Worm (Caenorhabditis elegans) whole organism, L2 larva: Measurements from ENCODE around the gene memi-3.

Experiments
- C34F6.9 ChIP-seq: fragments of 150-350 bp; optimal IDR thresholded peaks from 2 replicates; lab custom pipeline; 2014; ENCODE audit warnings: missing biosample characterization, missing genetic modification characterization
- F13H6.1 ChIP-seq: sonication (generic microtip); optimal IDR thresholded peaks from 2 replicates; lab custom pipeline; 2016; ENCODE audit warnings: missing genetic modification characterization, missing compliant biosample characterization
- Y55F3AM.14 ChIP-seq: fragments of 200-800 bp; sonication (Bioruptor generic); optimal IDR thresholded peaks from 2 replicates; lab custom pipeline; 2018; ENCODE audit warnings: mild to moderate bottlenecking, missing genetic modification characterization, missing compliant biosample characterization
- aly-2 ChIP-seq: fragments of 150-350 bp; optimal IDR thresholded peaks from 2 replicates; lab custom pipeline; 2014; ENCODE audit warnings: missing biosample characterization, missing genetic modification characterization
- ama-1 ChIP-seq: fragments of 150-350 bp; optimal IDR thresholded peaks from 2 replicates; lab custom pipeline; 2018; ENCODE audit warnings: inconsistent platforms
- ceh-82 ChIP-seq: fragments of 150-350 bp; optimal IDR thresholded peaks from 2 replicates; lab custom pipeline; 2014; ENCODE audit warnings: missing biosample characterization, missing genetic modification characterization
- crh-2 ChIP-seq: sonication (generic microtip); optimal IDR thresholded peaks from 2 replicates; lab custom pipeline; 2017; ENCODE audit warnings: missing biosample characterization, missing genetic modification characterization
- dmd-4 ChIP-seq: sonication (generic microtip); optimal IDR thresholded peaks from 2 replicates; lab custom pipeline; 2017; ENCODE audit warnings: missing biosample characterization, missing genetic modification characterization
- egl-27 ChIP-seq: sonication (generic microtip); optimal IDR thresholded peaks from 3 replicates; lab custom pipeline; 2017; ENCODE audit warnings: missing biosample characterization, missing genetic modification reagents, missing genetic modification characterization
- elt-3 ChIP-seq: sonication (generic microtip); optimal IDR thresholded peaks from 2 replicates; lab custom pipeline; 2017; ENCODE audit warnings: missing biosample characterization, missing genetic modification characterization
- lsy-2 ChIP-seq, 2 experiments: fragments of 150-350 bp in 1 of 2; sonication (generic microtip) in 1 of 2; optimal IDR thresholded peaks; 2 replicates each; lab custom pipeline; 2014 to 2017; ENCODE audit warnings: missing biosample characterization in 2 of 2, missing genetic modification characterization in 2 of 2
- mbf-1 ChIP-seq: sonication (generic microtip); optimal IDR thresholded peaks from 2 replicates; lab custom pipeline; 2017; ENCODE audit warnings: missing biosample characterization, missing genetic modification characterization
- mdl-1 ChIP-seq, 2 experiments: fragments of 150-350 bp in 1 of 2; sonication (generic microtip) in 1 of 2; optimal IDR thresholded peaks; 2 replicates each; lab custom pipeline; 2017; ENCODE audit warnings: missing biosample characterization in 2 of 2, missing genetic modification characterization in 2 of 2
- nhr-10 ChIP-seq: sonication (generic microtip); optimal IDR thresholded peaks from 2 replicates; lab custom pipeline; 2017; ENCODE audit warnings: missing biosample characterization, missing genetic modification characterization
- nhr-129 ChIP-seq: fragments of 150-350 bp; optimal IDR thresholded peaks from 2 replicates; lab custom pipeline; 2014; ENCODE audit warnings: missing biosample characterization, missing genetic modification characterization
- nhr-25 ChIP-seq: fragments of 150-350 bp; sonication (generic microtip); optimal IDR thresholded peaks from 3 replicates; lab custom pipeline; 2014; ENCODE audit warnings: missing biosample characterization, missing genetic modification characterization
- nhr-6 ChIP-seq: fragments of 150-350 bp; optimal IDR thresholded peaks from 2 replicates; lab custom pipeline; 2014; ENCODE audit warnings: missing biosample characterization, missing genetic modification characterization
- nhr-77 ChIP-seq: fragments of 150-350 bp; optimal IDR thresholded peaks from 2 replicates; lab custom pipeline; 2014; ENCODE audit warnings: missing biosample characterization, missing genetic modification characterization
- peb-1 ChIP-seq: fragments of 150-350 bp; optimal IDR thresholded peaks from 2 replicates; lab custom pipeline; 2014; ENCODE audit warnings: missing biosample characterization, missing genetic modification characterization
- sem-4 ChIP-seq: fragments of 150-350 bp; optimal IDR thresholded peaks from 2 replicates; lab custom pipeline; 2014; ENCODE audit warnings: missing biosample characterization, missing genetic modification reagents, missing genetic modification characterization
- sma-3 ChIP-seq: sonication (generic microtip); optimal IDR thresholded peaks from 2 replicates; lab custom pipeline; 2016; ENCODE audit warnings: missing genetic modification reagents, missing genetic modification characterization, missing compliant biosample characterization
- sma-9 ChIP-seq, 2 experiments: fragments of 150-350 bp in 1 of 2; sonication (generic microtip) in 1 of 2; optimal IDR thresholded peaks; 2 replicates each; lab custom pipeline; 2014 to 2016; ENCODE audit warnings: missing genetic modification characterization in 2 of 2, mild to moderate bottlenecking in 1 of 2, missing biosample characterization in 1 of 2, missing compliant biosample characterization in 1 of 2, missing genetic modification reagents in 1 of 2, moderate library complexity in 1 of 2
- unc-55 ChIP-seq: fragments of 150-350 bp; sonication (generic microtip); optimal IDR thresholded peaks from 3 replicates; lab custom pipeline; 2014; ENCODE audit warnings: missing biosample characterization, missing genetic modification reagents, missing genetic modification characterization
- zag-1 ChIP-seq: fragments of 150-350 bp; optimal IDR thresholded peaks from 2 replicates; lab custom pipeline; 2014; ENCODE audit warnings: missing biosample characterization, missing genetic modification characterization
- ztf-11 ChIP-seq: sonication (generic microtip); optimal IDR thresholded peaks from 2 replicates; lab custom pipeline; 2017; ENCODE audit warnings: missing biosample characterization, missing genetic modification characterization
- ztf-4 ChIP-seq: fragments of 150-350 bp; optimal IDR thresholded peaks from 2 replicates; lab custom pipeline; 2014; ENCODE audit warnings: missing biosample characterization, missing genetic modification characterization

The memi-3 gene

ce11 chrIV:11359769-11360168, 43.4 kb downstream of the memi-3 start, which contains the start of gene klp-12:
Gene klp-12 (minus strand): TSS chrIV:11359869.
- TF ChIP-seq unc-55 (GFP tag; lab: Kevin White, UChicago) (no peak), sma-3 (GFP tag; lab: Kevin White, UChicago) (no peak), crh-2 (no peak), nhr-25 (tag; lab: Kevin White, UChicago) (no peak)

ce11 chrIV:11353946-11354458, 49.1 kb downstream of the memi-3 start, which contains the start of gene T01G1.2:
Gene T01G1.2 (plus strand): TSS chrIV:11354408.
- TF ChIP-seq elt-3 (tag; lab: Kevin White, UChicago) = no peak
- no peak for TF ChIP-seq mbf-1
- TF ChIP-seq egl-27 (tag; lab: Kevin White, UChicago) = no peak
- peak; percentile 68 for TF ChIP-seq sem-4
- no peak for TF ChIP-seq dmd-4 (tag; lab: Kevin White, UChicago)
- peak; percentile 33 for TF ChIP-seq F13H6.1
- TF ChIP-seq unc-55 (GFP tag; lab: Kevin White, UChicago) = peak; percentile 11
- no peak for TF ChIP-seq peb-1
- no peak for TF ChIP-seq nhr-77
- no peak for TF ChIP-seq nhr-6 (tag; lab: Kevin White, UChicago)
- TF ChIP-seq mdl-1 (tag; optimal IDR thresholded peaks at IDR 0.05; lab: Kevin White, UChicago) = peak; percentile 37 to 39
- no peak for TF ChIP-seq Y55F3AM.14 (GFP tag; lab: Kevin White, UChicago)
- TF ChIP-seq ama-1 (lab: Kevin White, UChicago) = no peak
- TF ChIP-seq sma-9 (GFP tag; optimal IDR thresholded peaks at IDR 0.05; lab: Kevin White, UChicago) = peak; percentile 24
- no peak for TF ChIP-seq sma-9 (tag; optimal IDR thresholded peaks at IDR 0.05; lab: Kevin White, UChicago)
- peak; percentile 76 for TF ChIP-seq nhr-129
- no peak for TF ChIP-seq nhr-25 (tag; lab: Kevin White, UChicago)
- no peak for TF ChIP-seq zag-1 (tag; lab: Kevin White, UChicago)
- TF ChIP-seq nhr-10 (tag; lab: Kevin White, UChicago) = no peak
- no peak for TF ChIP-seq sma-3 (GFP tag; lab: Kevin White, UChicago)
- no peak for TF ChIP-seq ztf-11
- no peak for TF ChIP-seq aly-2
- TF ChIP-seq C34F6.9 = peak; percentile 60
- TF ChIP-seq crh-2 = peak; percentile 32
- TF ChIP-seq ceh-82 = no peak
- peak; percentile 60 for TF ChIP-seq ztf-4
- peak in 1 of 2 experiments; percentile 60 for TF ChIP-seq lsy-2 (tag; optimal IDR thresholded peaks at IDR 0.05; lab: Kevin White, UChicago)

- TF ChIP-seq egl-27 (tag; lab: Kevin White, UChicago) (no peak), nhr-129 (peak; percentile 12), nhr-77 (no peak), F13H6.1 (peak; percentile 8)
Observed at ce11 chrIV:11352768-11353167, 50.4 kb downstream of the memi-3 start.
